Worm (Caenorhabditis elegans): ENCODE data around the gene F18E2.15.

Gene F18E2.15

ce11 chrV:12716447-12716846 lies 44.4 kb downstream of the F18E2.15 start, which contains the start of gene str-178:
Gene str-178 (minus strand): TSS chrV:12716547.
- TF ChIP-seq T22C8.4 (GFP tag; IDR thresholded peaks at IDR 0.05) (no peak), ztf-29 (GFP tag; IDR thresholded peaks at IDR 0.05) (no peak), klf-2 (GFP tag; conservative IDR thresholded peaks at IDR 0.05) (no peak), cog-1 (tag; optimal IDR thresholded peaks at IDR 0.05) (no peak), ztf-23 (GFP tag; IDR thresholded peaks at IDR 0.05) (no peak)

DNA sequence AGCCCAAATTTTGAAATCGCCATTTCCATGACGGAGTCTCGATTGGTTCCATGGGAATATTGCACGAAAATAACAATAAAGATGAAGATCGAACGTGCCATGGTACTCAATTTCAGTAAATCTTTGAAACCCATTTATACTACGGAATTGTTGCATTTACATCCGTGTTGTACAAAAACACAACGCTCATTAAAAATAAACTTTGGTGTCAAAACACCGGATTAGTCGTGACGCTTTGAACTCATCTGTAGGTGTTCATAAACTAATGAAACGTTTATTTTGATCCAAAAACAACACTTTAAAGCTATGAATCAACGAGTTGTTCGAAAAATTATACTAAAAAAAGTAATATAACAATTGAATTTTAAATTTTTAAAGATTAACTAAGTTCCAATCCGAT lies 46.7 kb downstream of the F18E2.15 start, which contains the start of gene R11D1.4:
TSS of gene R11D1.4 (minus strand) at position 101 of the 400 bp plus-strand sequence.
- TF ChIP-seq flt-1 (GFP tag; IDR thresholded peaks at IDR 0.05) = no peak

DNA sequence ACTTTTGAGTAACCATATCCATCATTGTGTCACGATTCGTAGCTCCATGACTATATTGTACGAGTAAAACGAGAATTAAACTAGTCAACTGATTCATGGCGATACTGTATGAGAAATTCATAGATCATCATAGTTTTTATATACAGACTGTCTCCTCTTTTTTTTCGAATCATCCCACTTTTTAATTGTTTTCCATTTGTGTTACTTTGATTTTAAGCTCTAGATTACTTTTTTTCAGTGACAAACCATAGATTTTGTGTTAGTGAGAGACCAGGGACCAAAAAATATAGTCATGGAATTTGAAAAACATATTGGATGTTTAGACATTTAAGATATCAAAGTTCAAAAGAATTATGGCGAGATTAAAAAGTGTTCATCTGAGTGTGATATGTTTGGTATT lies 48.8 kb downstream of the F18E2.15 start, which contains the start of gene R11D1.3:
TSS of gene R11D1.3 (minus strand) at position 101 of the 400 bp plus-strand sequence.
- TF ChIP-seq T22C8.4 (GFP tag; IDR thresholded peaks at IDR 0.05) (no peak), tab-1 (GFP tag; IDR thresholded peaks at IDR 0.05) (no peak), ztf-23 (GFP tag; IDR thresholded peaks at IDR 0.05) (no peak), ref-1 (GFP tag; conservative IDR thresholded peaks at IDR 0.05) (no peak), cog-1 (tag; optimal IDR thresholded peaks at IDR 0.05) (no peak), klf-2 (GFP tag; conservative IDR thresholded peaks at IDR 0.05) (no peak), ztf-29 (GFP tag; IDR thresholded peaks at IDR 0.05) (no peak), med-1 (GFP tag; optimal IDR thresholded peaks at IDR 0.05; ENCODE audit: insufficient read depth) (no peak), flt-1 (GFP tag; IDR thresholded peaks at IDR 0.05) (no peak)
